Fruit fly (Drosophila melanogaster) whole organism, pupa: ENCODE data around the gene CG45095.

Source experiments
- CG10348 ChIP-seq: fragments of 200-800 bp; sonication (Bioruptor generic); IDR thresholded peaks from 2 replicates; pipeline ENCODE4 v1.3.6; 2022; ENCODE audit warnings: missing biosample characterization, missing genetic modification characterization
- CG15710 ChIP-seq: fragments of 200-800 bp; sonication (Bioruptor generic); optimal IDR thresholded peaks from 2 replicates; lab custom pipeline; 2018; ENCODE audit warnings: missing biosample characterization, mild to moderate bottlenecking, missing genetic modification characterization, moderate library complexity
- CG17806 ChIP-seq: fragments of 200-800 bp; sonication (Bioruptor generic); optimal IDR thresholded peaks from 2 replicates; lab custom pipeline; 2018; ENCODE audit warnings: missing biosample characterization, mild to moderate bottlenecking, missing genetic modification characterization, moderate library complexity
- CG32121 ChIP-seq: fragments of 200-800 bp; sonication (Bioruptor generic); IDR thresholded peaks from 2 replicates; pipeline ENCODE4 v1.3.6; 2022; ENCODE audit warnings: missing biosample characterization, missing genetic modification characterization
- CG4496 ChIP-seq: fragments of 200-800 bp; sonication (Bioruptor generic); IDR thresholded peaks from 3 replicates; pipeline ENCODE4 v1.3.6; 2022; ENCODE audit warnings: missing biosample characterization, missing genetic modification characterization
- CG8301 ChIP-seq: fragments of 200-800 bp; sonication (Bioruptor generic); optimal IDR thresholded peaks from 2 replicates; lab custom pipeline; 2018; ENCODE audit warnings: missing biosample characterization, mild to moderate bottlenecking, missing genetic modification characterization
- D1 ChIP-seq: fragments of 200-800 bp; sonication (Bioruptor generic); optimal IDR thresholded peaks from 2 replicates; lab custom pipeline; 2018; ENCODE audit warnings: missing biosample characterization, mild to moderate bottlenecking, missing genetic modification characterization, moderate library complexity
- EcR ChIP-seq: fragments of 200-800 bp; sonication (Bioruptor generic); optimal IDR thresholded peaks from 3 replicates; lab custom pipeline; 2019; ENCODE audit warnings: missing biosample characterization, missing genetic modification characterization, mild to moderate bottlenecking, moderate library complexity, missing genetic modification reagents
- fd96Ca ChIP-seq: fragments of 200-800 bp; sonication (Bioruptor generic); IDR thresholded peaks from 3 replicates; pipeline ENCODE4 v1.3.6; 2022; ENCODE audit warnings: missing biosample characterization, missing genetic modification characterization
- rn ChIP-seq: fragments of 200-800 bp; sonication (Bioruptor generic); IDR thresholded peaks from 2 replicates; pipeline ENCODE4 v1.3.6; 2022; ENCODE audit warnings: missing biosample characterization, missing genetic modification characterization

dm6 chr3R:25069569-25069968 is 32.8 kb upstream of the CG45095 start, which contains the start of the genes Stt3B and CG11839:
- TF ChIP-seq CG17806 (tag; lab: Kevin White, UChicago) = peak; percentile 28
- no peak for TF ChIP-seq CG8301 (tag; lab: Kevin White, UChicago)
- TF ChIP-seq EcR (GFP tag; lab: Kevin White, UChicago) = no peak
- peak; percentile 42; the same call in 1 of the 2 replicates for TF ChIP-seq CG32121 (GFP tag; lab: Robert Waterston, UW)
- TF ChIP-seq rn (GFP tag; lab: Robert Waterston, UW) = no peak
- TF ChIP-seq CG10348 (GFP tag; lab: Robert Waterston, UW) = no peak
- no peak; the same call in 2 of the 3 replicates for TF ChIP-seq CG4496 (GFP tag; lab: Robert Waterston, UW)
- no peak for TF ChIP-seq fd96Ca (GFP tag; lab: Robert Waterston, UW)
- no peak for TF ChIP-seq D1 (tag; lab: Kevin White, UChicago)
- TF ChIP-seq CG15710 = peak; percentile 53
